Fruit fly (Drosophila melanogaster) whole organism, embryonic: ENCODE results near the gene CG32032.

Experiments
- Asciz ChIP-seq: fragments of 200-800 bp; sonication (Bioruptor generic); optimal IDR thresholded peaks from 2 replicates; lab custom pipeline; 2017; ENCODE audit warnings: missing biosample characterization, mild to moderate bottlenecking, missing genetic modification characterization, missing genetic modification reagents
- CG10209 ChIP-seq: fragments of 200-800 bp; sonication (Bioruptor generic); optimal IDR thresholded peaks from 3 replicates; lab custom pipeline; 2017; ENCODE audit warnings: missing biosample characterization, mild to moderate bottlenecking, missing genetic modification characterization, missing genetic modification reagents
- CG10543 ChIP-seq: fragments of 200-800 bp; sonication (Bioruptor generic); optimal IDR thresholded peaks from 3 replicates; lab custom pipeline; 2017; ENCODE audit warnings: missing biosample characterization, mild to moderate bottlenecking, missing genetic modification characterization, moderate library complexity
- CG12219 ChIP-seq: fragments of 200-800 bp; sonication (Bioruptor generic); optimal IDR thresholded peaks from 3 replicates; lab custom pipeline; 2018; ENCODE audit warnings: missing biosample characterization, mild to moderate bottlenecking, missing genetic modification characterization
- CG12299 ChIP-seq: fragments of 200-800 bp; sonication (Bioruptor generic); optimal IDR thresholded peaks from 2 replicates; lab custom pipeline; 2018; ENCODE audit warnings: missing biosample characterization, mild to moderate bottlenecking, missing genetic modification characterization
- CG12769 ChIP-seq: fragments of 200-800 bp; sonication (Bioruptor generic); optimal IDR thresholded peaks from 2 replicates; lab custom pipeline; 2019; ENCODE audit warnings: missing biosample characterization, mild to moderate bottlenecking, missing genetic modification characterization, moderate library complexity
- CG13424 ChIP-seq: fragments of 200-800 bp; sonication (Bioruptor generic); optimal IDR thresholded peaks from 2 replicates; lab custom pipeline; 2019; ENCODE audit warnings: missing biosample characterization, mild to moderate bottlenecking, missing genetic modification characterization, moderate library complexity
- CG13624 ChIP-seq: fragments of 200-800 bp; sonication (Bioruptor generic); optimal IDR thresholded peaks from 2 replicates; lab custom pipeline; 2016; ENCODE audit warnings: missing biosample characterization, missing genetic modification characterization
- CG13894 ChIP-seq: fragments of 200-800 bp; sonication (Bioruptor generic); optimal IDR thresholded peaks from 3 replicates; lab custom pipeline; 2018; ENCODE audit warnings: missing biosample characterization, mild to moderate bottlenecking, missing genetic modification characterization, moderate library complexity
- CG17385 ChIP-seq: fragments of 200-800 bp; sonication (Bioruptor generic); optimal IDR thresholded peaks from 3 replicates; lab custom pipeline; 2018; ENCODE audit warnings: missing biosample characterization, mild to moderate bottlenecking, missing genetic modification characterization
- CG17802 ChIP-seq: fragments of 200-800 bp; sonication (Bioruptor generic); optimal IDR thresholded peaks from 2 replicates; lab custom pipeline; 2018; ENCODE audit warnings: missing biosample characterization, mild to moderate bottlenecking, missing genetic modification characterization, moderate library complexity
- CG1832 ChIP-seq: fragments of 200-800 bp; sonication (Bioruptor generic); optimal IDR thresholded peaks from 2 replicates; lab custom pipeline; 2017; ENCODE audit warnings: missing biosample characterization, mild to moderate bottlenecking, missing genetic modification characterization, inconsistent platforms
- CG6791 ChIP-seq: fragments of 200-800 bp; sonication (Bioruptor generic); IDR thresholded peaks from 3 replicates; pipeline ENCODE4 v1.3.6; 2022; ENCODE audit warnings: missing biosample characterization, missing genetic modification characterization; ENCODE audit not compliant: partially characterized antibody
- CG7372 ChIP-seq: fragments of 200-800 bp; sonication (Bioruptor generic); IDR thresholded peaks from 2 replicates; pipeline ENCODE4 v1.3.6; 2022; ENCODE audit warnings: missing biosample characterization, missing genetic modification characterization
- CG7928 ChIP-seq: fragments of 200-800 bp; sonication (Bioruptor generic); optimal IDR thresholded peaks from 2 replicates; lab custom pipeline; 2017; ENCODE audit warnings: missing biosample characterization, mild to moderate bottlenecking, missing genetic modification characterization
- CG8290 ChIP-seq, 3 experiments: fragments of 200-800 bp; sonication (Bioruptor generic); optimal IDR thresholded peaks; 2 replicates each; lab custom pipeline; 2016 to 2019; ENCODE audit warnings: missing biosample characterization in 3 of 3, missing genetic modification characterization in 3 of 3, mild to moderate bottlenecking in 2 of 3, moderate library complexity in 1 of 3
- Elba2 ChIP-seq: fragments of 200-800 bp; sonication (Bioruptor generic); optimal IDR thresholded peaks from 3 replicates; lab custom pipeline; 2016; ENCODE audit warnings: missing biosample characterization, missing genetic modification characterization
- Hr39 ChIP-seq: fragments of >200 bp; optimal IDR thresholded peaks from 2 replicates; lab custom pipeline; 2017
- Hr78 ChIP-seq, 2 experiments: fragments of 200-800 bp in 1 of 2; fragments of >200 bp in 1 of 2; sonication (Bioruptor generic) in 1 of 2; optimal IDR thresholded peaks; 2 replicates each; lab custom pipeline; 2017 to 2019; ENCODE audit warnings: missing biosample characterization in 2 of 2, missing genetic modification characterization in 2 of 2, mild to moderate bottlenecking in 1 of 2, moderate library complexity in 1 of 2
- Lpt ChIP-seq: fragments of >200 bp; optimal IDR thresholded peaks from 2 replicates; lab custom pipeline; 2018; ENCODE audit warnings: missing biosample characterization, missing genetic modification characterization
- Med ChIP-seq: fragments of 200-800 bp; sonication (Bioruptor generic); peaks from one replicate; lab custom pipeline; 2016; ENCODE audit warnings: missing biosample characterization, missing genetic modification characterization, mild to moderate bottlenecking, inconsistent platforms, moderate library complexity
- Myb ChIP-seq: fragments of 200-800 bp; sonication (Bioruptor generic); optimal IDR thresholded peaks from 2 replicates; lab custom pipeline; 2016; ENCODE audit warnings: missing biosample characterization, missing genetic modification characterization
- Nf-YC ChIP-seq: fragments of 200-800 bp; optimal IDR thresholded peaks from 3 replicates; lab custom pipeline; 2019; ENCODE audit warnings: missing biosample characterization, mild to moderate bottlenecking, missing genetic modification characterization, moderate library complexity
- Six4 ChIP-seq: fragments of 200-800 bp; sonication (Bioruptor generic); optimal IDR thresholded peaks from 2 replicates; lab custom pipeline; 2016; ENCODE audit warnings: missing biosample characterization, missing genetic modification characterization
- Tbp ChIP-seq: fragments of >200 bp; optimal IDR thresholded peaks from 2 replicates; lab custom pipeline; 2018; ENCODE audit warnings: missing biosample characterization, missing genetic modification characterization
- abd-A ChIP-seq: fragments of 200-800 bp; sonication (Bioruptor generic); optimal IDR thresholded peaks from 3 replicates; lab custom pipeline; 2019; ENCODE audit warnings: missing biosample characterization, mild to moderate bottlenecking, missing genetic modification characterization, moderate library complexity
- aop ChIP-seq: fragments of 200-800 bp; sonication (Bioruptor generic); IDR thresholded peaks from 2 replicates; pipeline ENCODE4 v1.3.6; 2022; ENCODE audit warnings: missing biosample characterization, missing genetic modification characterization
- bab2 ChIP-seq: fragments of 200-800 bp; sonication (Bioruptor generic); optimal IDR thresholded peaks from 2 replicates; lab custom pipeline; 2016; ENCODE audit warnings: missing biosample characterization, missing genetic modification characterization
- bbx ChIP-seq: fragments of 200-800 bp; sonication (Bioruptor generic); IDR thresholded peaks from 2 replicates; pipeline ENCODE4 v1.3.6; 2022; ENCODE audit warnings: missing biosample characterization, missing genetic modification characterization; ENCODE audit not compliant: partially characterized antibody
- cg ChIP-seq: fragments of 200-800 bp; sonication (Bioruptor generic); optimal IDR thresholded peaks from 3 replicates; lab custom pipeline; 2019; ENCODE audit warnings: missing biosample characterization, mild to moderate bottlenecking, missing genetic modification characterization, moderate library complexity
- chinmo ChIP-seq: fragments of 200-800 bp; sonication (Bioruptor generic); IDR thresholded peaks from 4 replicates; pipeline ENCODE4 v1.3.6; 2022; ENCODE audit warnings: missing biosample characterization, missing genetic modification characterization; ENCODE audit not compliant: partially characterized antibody
- chm ChIP-seq: fragments of 200-800 bp; sonication (Bioruptor generic); IDR thresholded peaks from 2 replicates; pipeline ENCODE4 v1.3.6; 2022; ENCODE audit warnings: missing biosample characterization, missing genetic modification characterization
- ci ChIP-seq: fragments of 200-800 bp; sonication (Bioruptor generic); IDR thresholded peaks from 3 replicates; pipeline ENCODE4 v1.3.6; 2022; ENCODE audit warnings: missing biosample characterization, missing genetic modification characterization
- hb ChIP-seq: fragments of 200-800 bp; sonication (Bioruptor generic); IDR thresholded peaks from 3 replicates; pipeline ENCODE4 v1.3.6; 2022; ENCODE audit warnings: missing biosample characterization, missing genetic modification characterization; ENCODE audit not compliant: partially characterized antibody
- kni ChIP-seq: fragments of 200-800 bp; sonication (Bioruptor generic); optimal IDR thresholded peaks from 3 replicates; lab custom pipeline; 2017; ENCODE audit warnings: mild to moderate bottlenecking, missing biosample characterization, missing genetic modification reagents, missing genetic modification characterization
- lmd ChIP-seq: fragments of 200-800 bp; sonication (Bioruptor generic); IDR thresholded peaks from 2 replicates; pipeline ENCODE4 v1.3.6; 2022; ENCODE audit warnings: missing biosample characterization, missing genetic modification characterization
- nau ChIP-seq: fragments of 200-800 bp; sonication (Bioruptor generic); optimal IDR thresholded peaks from 3 replicates; lab custom pipeline; 2017; ENCODE audit warnings: missing biosample characterization, mild to moderate bottlenecking, missing genetic modification characterization, missing genetic modification reagents
- phol ChIP-seq: fragments of 200-800 bp; sonication (Bioruptor generic); optimal IDR thresholded peaks from 3 replicates; lab custom pipeline; 2018; ENCODE audit warnings: missing biosample characterization, mild to moderate bottlenecking, missing genetic modification characterization, moderate library complexity
- rib ChIP-seq: fragments of 200-800 bp; sonication (Bioruptor generic); IDR thresholded peaks from 2 replicates; pipeline ENCODE4 v1.3.6; 2022; ENCODE audit warnings: missing biosample characterization, missing genetic modification characterization
- ro ChIP-seq: fragments of 200-800 bp; sonication (Bioruptor generic); IDR thresholded peaks from 2 replicates; pipeline ENCODE4 v1.3.6; 2022; ENCODE audit warnings: missing biosample characterization, missing genetic modification characterization
- sens ChIP-seq: fragments of 200-800 bp; sonication (Bioruptor generic); peaks from one replicate; lab custom pipeline; 2016; ENCODE audit warnings: missing biosample characterization, missing genetic modification characterization
- sr ChIP-seq: fragments of 200-800 bp; sonication (Bioruptor generic); IDR thresholded peaks from 3 replicates; pipeline ENCODE4 v1.3.6; 2022; ENCODE audit warnings: missing biosample characterization, missing genetic modification characterization
- tio ChIP-seq: fragments of 200-800 bp; sonication (Bioruptor generic); optimal IDR thresholded peaks from 2 replicates; lab custom pipeline; 2017; ENCODE audit warnings: missing biosample characterization, missing genetic modification characterization, inconsistent platforms
- twi ChIP-seq: fragments of 200-800 bp; optimal IDR thresholded peaks from 2 replicates; lab custom pipeline; 2019; ENCODE audit warnings: missing biosample characterization, mild to moderate bottlenecking, missing genetic modification characterization, moderate library complexity
- unc-4 ChIP-seq: fragments of 200-800 bp; sonication (Bioruptor generic); IDR thresholded peaks from 2 replicates; pipeline ENCODE4 v1.3.6; 2022; ENCODE audit warnings: missing biosample characterization, missing genetic modification characterization; ENCODE audit not compliant: partially characterized antibody
- vvl ChIP-seq: fragments of 200-800 bp; sonication (Bioruptor generic); IDR thresholded peaks from 2 replicates; pipeline ENCODE4 v1.3.6; 2022; ENCODE audit warnings: missing biosample characterization, missing genetic modification characterization

The CG32032 gene

dm6 chr3L:9119564-9119963 is 26.7 kb downstream of the CG32032 start (continued):
- TF ChIP-seq Lpt (GFP tag; lab: Kevin White, UChicago): no peak
- TF ChIP-seq, all 482 proteins: peak for 4

- peak; percentile 70 for TF ChIP-seq abd-A (tag; lab: Kevin White, UChicago)
- TF ChIP-seq CG12299 (tag; lab: Kevin White, UChicago): no peak
- peak; percentile 60; the same call in 1 of the 3 replicates for TF ChIP-seq ci
- peak; percentile 40 for TF ChIP-seq CG8290 (GFP tag; optimal IDR thresholded peaks at IDR 0.05; lab: Kevin White, UChicago)
- TF ChIP-seq CG8290 (tag; optimal IDR thresholded peaks at IDR 0.05; lab: Kevin White, UChicago): peak in 1 of 2 experiments; percentile 13
- TF ChIP-seq Hr39 (lab: Kevin White, UChicago): no peak
- TF ChIP-seq Nf-YC (tag; lab: Kevin White, UChicago): peak; percentile 26
- no peak for TF ChIP-seq lmd (GFP tag; lab: Robert Waterston, UW)
- TF ChIP-seq Med: peak; percentile 21
- peak; percentile 65 for TF ChIP-seq sens (GFP tag; lab: Kevin White, UChicago)
- TF ChIP-seq sr: peak; percentile 94
- no peak for TF ChIP-seq CG17802 (tag; lab: Kevin White, UChicago)
- TF ChIP-seq CG1832 (GFP tag; lab: Kevin White, UChicago): no peak
- no peak for TF ChIP-seq Myb
- TF ChIP-seq CG13894: peak; percentile 76
- no peak for TF ChIP-seq CG10209 (GFP tag; lab: Kevin White, UChicago)
- peak; percentile 59 for TF ChIP-seq cg (GFP tag; lab: Kevin White, UChicago)
- TF ChIP-seq ro (GFP tag; lab: Robert Waterston, UW): no peak
- TF ChIP-seq vvl: peak; percentile 75
- TF ChIP-seq bbx (GFP tag; lab: Robert Waterston, UW): peak; percentile 37; the same call in 1 of the 2 replicates
- TF ChIP-seq CG10543: peak; percentile 47
- no peak for TF ChIP-seq bab2 (GFP tag; lab: Kevin White, UChicago)
- TF ChIP-seq Six4 (GFP tag; lab: Kevin White, UChicago): no peak
- no peak for TF ChIP-seq tio (GFP tag; lab: Kevin White, UChicago)
- no peak for TF ChIP-seq Elba2 (GFP tag; lab: Kevin White, UChicago)
- TF ChIP-seq aop: no peak
- TF ChIP-seq CG17385: no peak
- TF ChIP-seq phol (tag; lab: Kevin White, UChicago): no peak
- TF ChIP-seq unc-4: no peak
- peak; percentile 24; the same call in 1 of the 2 replicates for TF ChIP-seq chm (GFP tag; lab: Robert Waterston, UW)
- TF ChIP-seq CG12219 (GFP tag; lab: Kevin White, UChicago): no peak
- no peak for TF ChIP-seq CG13424 (tag; lab: Kevin White, UChicago)
- peak; percentile 73; the same call in 1 of the 4 replicates for TF ChIP-seq chinmo (GFP tag; lab: Robert Waterston, UW)
- 0 out of 2 replicates have a peak, but pooled peaks have one; percentile 16 for TF ChIP-seq rib (GFP tag; lab: Robert Waterston, UW)
- peak; percentile 78 for TF ChIP-seq CG12769 (tag; lab: Kevin White, UChicago)
- peak in 1 of 2 experiments; percentile 45 for TF ChIP-seq Hr78 (GFP tag; optimal IDR thresholded peaks at IDR 0.05; lab: Kevin White, UChicago)
- TF ChIP-seq CG6791 (GFP tag; lab: Robert Waterston, UW): 0 out of 3 replicates have a peak, but pooled peaks have one; percentile 48
- TF ChIP-seq CG7928 (GFP tag; lab: Kevin White, UChicago): no peak
- no peak for TF ChIP-seq Asciz (GFP tag; lab: Kevin White, UChicago)
- peak; percentile 55 for TF ChIP-seq kni
- no peak for TF ChIP-seq CG13624 (GFP tag; lab: Kevin White, UChicago)
- no peak for TF ChIP-seq Tbp (GFP tag; lab: Kevin White, UChicago)
- no peak for TF ChIP-seq CG7372 (GFP tag; lab: Robert Waterston, UW)
- 0 out of 3 replicates have a peak, but pooled peaks have one; percentile 38 for TF ChIP-seq hb (GFP tag; lab: Robert Waterston, UW)
- TF ChIP-seq nau (GFP tag; lab: Kevin White, UChicago): peak; percentile 8
- TF ChIP-seq twi: peak; percentile 58
Observed at dm6 chr3L:9121289-9121688, 28.4 kb downstream of the CG32032 start.
